Fruit fly (Drosophila melanogaster) whole organism, wandering third instar larva: Measurements from ENCODE around the gene GatA.

Experiments used
- Dfd ChIP-seq: fragments of >200 bp; optimal IDR thresholded peaks from 2 replicates; lab custom pipeline; 2017; ENCODE audit warnings: missing biosample characterization, missing genetic modification characterization
- br ChIP-seq: fragments of 200-800 bp; sonication (Bioruptor generic); optimal IDR thresholded peaks from 2 replicates; lab custom pipeline; 2016; ENCODE audit warnings: missing biosample characterization, missing genetic modification characterization
- foxo ChIP-seq, 2 experiments: fragments of 200-800 bp; sonication (Bioruptor generic); optimal IDR thresholded peaks; 2 replicates in 1 of 2; 3 replicates in 1 of 2; lab custom pipeline; 2016 to 2017; ENCODE audit warnings: missing biosample characterization in 2 of 2, missing genetic modification characterization in 2 of 2

DNA sequence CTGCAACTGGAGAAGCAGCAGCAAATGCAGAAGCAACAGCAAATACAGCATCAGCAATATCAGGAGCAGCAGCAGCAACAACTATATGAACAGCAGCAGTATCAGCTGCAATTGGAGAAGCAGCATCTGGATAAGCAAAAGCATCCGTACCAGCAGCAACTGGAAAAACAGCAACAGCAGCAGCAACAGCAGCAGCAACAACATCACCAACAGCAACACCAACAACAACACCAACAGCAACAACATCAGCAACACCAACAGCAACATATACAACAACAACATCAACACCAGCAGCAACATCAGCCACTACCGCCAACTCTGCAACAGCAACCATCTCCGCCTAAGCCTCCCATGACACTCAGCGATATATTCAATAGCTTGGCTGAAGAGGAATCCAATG, 12.0 kb upstream of the GatA start:
- no peak for TF ChIP-seq br (GFP tag; lab: Kevin White, UChicago)
- TF ChIP-seq Dfd (GFP tag; lab: Kevin White, UChicago) = peak; percentile 97
- no peak for TF ChIP-seq foxo (GFP tag; optimal IDR thresholded peaks at IDR 0.05; lab: Kevin White, UChicago)
